Fruit fly (Drosophila melanogaster) whole organism, embryonic: Measurements from ENCODE around the gene CG7860.

ENCODE experiments used
- Asciz ChIP-seq: fragments of 200-800 bp; sonication (Bioruptor generic); optimal IDR thresholded peaks from 2 replicates; lab custom pipeline; 2017; ENCODE audit warnings: missing biosample characterization, mild to moderate bottlenecking, missing genetic modification characterization, missing genetic modification reagents
- CG15269 ChIP-seq: fragments of 200-800 bp; sonication (Bioruptor generic); optimal IDR thresholded peaks from 2 replicates; lab custom pipeline; 2018; ENCODE audit warnings: missing biosample characterization, mild to moderate bottlenecking, missing genetic modification characterization, moderate library complexity
- CG1647 ChIP-seq: fragments of 200-800 bp; sonication (Bioruptor generic); optimal IDR thresholded peaks from 3 replicates; lab custom pipeline; 2016; ENCODE audit warnings: missing biosample characterization, missing genetic modification characterization
- CG17802 ChIP-seq: fragments of 200-800 bp; sonication (Bioruptor generic); optimal IDR thresholded peaks from 2 replicates; lab custom pipeline; 2018; ENCODE audit warnings: missing biosample characterization, mild to moderate bottlenecking, missing genetic modification characterization, moderate library complexity
- CG17912 ChIP-seq: fragments of 200-800 bp; sonication (Bioruptor generic); optimal IDR thresholded peaks from 2 replicates; lab custom pipeline; 2018; ENCODE audit warnings: missing biosample characterization, mild to moderate bottlenecking, missing genetic modification characterization
- CG18476 ChIP-seq: fragments of 200-800 bp; sonication (Bioruptor generic); optimal IDR thresholded peaks from 2 replicates; lab custom pipeline; 2016; ENCODE audit warnings: missing biosample characterization, mild to moderate bottlenecking, missing genetic modification characterization
- CG2712 ChIP-seq: fragments of 200-800 bp; optimal IDR thresholded peaks from 3 replicates; lab custom pipeline; 2019; ENCODE audit warnings: missing biosample characterization, mild to moderate bottlenecking, missing genetic modification characterization, moderate library complexity
- CG30403 ChIP-seq: fragments of 200-800 bp; sonication (Bioruptor generic); optimal IDR thresholded peaks from 3 replicates; lab custom pipeline; 2016; ENCODE audit warnings: missing biosample characterization, missing genetic modification characterization
- CG34224 ChIP-seq: fragments of 200-800 bp; sonication (Bioruptor generic); IDR thresholded peaks from 3 replicates; pipeline ENCODE4 v1.3.6; 2022; ENCODE audit warnings: missing biosample characterization, missing genetic modification characterization; ENCODE audit not compliant: partially characterized antibody
- CG3995 ChIP-seq: fragments of 200-800 bp; sonication (Bioruptor generic); optimal IDR thresholded peaks from 3 replicates; lab custom pipeline; 2016; ENCODE audit warnings: missing biosample characterization, missing genetic modification characterization
- CG4730 ChIP-seq: fragments of 200-800 bp; sonication (Bioruptor generic); IDR thresholded peaks from 2 replicates; pipeline ENCODE4 v1.3.6; 2022; ENCODE audit warnings: missing biosample characterization, missing genetic modification characterization
- CG7556 ChIP-seq: fragments of 200-800 bp; sonication (Bioruptor generic); optimal IDR thresholded peaks from 2 replicates; lab custom pipeline; 2017; ENCODE audit warnings: missing biosample characterization, mild to moderate bottlenecking, missing genetic modification characterization
- CG7963 ChIP-seq: fragments of 200-800 bp; sonication (Bioruptor generic); IDR thresholded peaks from 3 replicates; pipeline ENCODE4 v1.3.6; 2022; ENCODE audit warnings: missing biosample characterization, missing genetic modification characterization; ENCODE audit not compliant: partially characterized antibody
- CG8290 ChIP-seq, 3 experiments: fragments of 200-800 bp; sonication (Bioruptor generic); optimal IDR thresholded peaks; 2 replicates each; lab custom pipeline; 2016 to 2019; ENCODE audit warnings: missing biosample characterization in 3 of 3, missing genetic modification characterization in 3 of 3, mild to moderate bottlenecking in 2 of 3, moderate library complexity in 1 of 3
- CG9932 ChIP-seq: fragments of 200-800 bp; sonication (Bioruptor generic); IDR thresholded peaks from 2 replicates; pipeline ENCODE4 v1.3.6; 2022; ENCODE audit warnings: missing biosample characterization, missing genetic modification characterization
- D ChIP-seq, 2 experiments: fragments of 200-800 bp in 1 of 2; fragments of >200 bp in 1 of 2; sonication (Bioruptor generic) in 1 of 2; optimal IDR thresholded peaks; 2 replicates in 1 of 2; 3 replicates in 1 of 2; lab custom pipeline; 2017; ENCODE audit warnings: mild to moderate bottlenecking in 1 of 2, missing biosample characterization in 1 of 2, missing genetic modification characterization in 1 of 2, missing genetic modification reagents in 1 of 2
- D19A ChIP-seq: fragments of 200-800 bp; optimal IDR thresholded peaks from 3 replicates; lab custom pipeline; 2019; ENCODE audit warnings: missing biosample characterization, mild to moderate bottlenecking, missing genetic modification characterization, moderate library complexity
- Deaf1 ChIP-seq: fragments of 200-800 bp; optimal IDR thresholded peaks from 3 replicates; lab custom pipeline; 2019; ENCODE audit warnings: missing biosample characterization, mild to moderate bottlenecking, missing genetic modification characterization, moderate library complexity
- Lim3 ChIP-seq: fragments of 200-800 bp; sonication (Bioruptor generic); IDR thresholded peaks from 2 replicates; pipeline ENCODE4 v1.3.6; 2022; ENCODE audit warnings: missing biosample characterization, missing genetic modification characterization
- MESR4 ChIP-seq: fragments of 200-800 bp; sonication (Bioruptor generic); optimal IDR thresholded peaks from 2 replicates; lab custom pipeline; 2018; ENCODE audit warnings: missing biosample characterization, mild to moderate bottlenecking, missing genetic modification characterization, moderate library complexity
- Med ChIP-seq: fragments of 200-800 bp; sonication (Bioruptor generic); peaks from one replicate; lab custom pipeline; 2016; ENCODE audit warnings: missing biosample characterization, missing genetic modification characterization, mild to moderate bottlenecking, inconsistent platforms, moderate library complexity
- Pdp1 ChIP-seq, 2 experiments: fragments of 200-800 bp; sonication (Bioruptor generic); optimal IDR thresholded peaks; 3 replicates each; lab custom pipeline; 2016; ENCODE audit warnings: missing biosample characterization in 2 of 2, missing genetic modification characterization in 2 of 2, mild to moderate bottlenecking in 1 of 2, moderate library complexity in 1 of 2
- Ravus ChIP-seq: fragments of 200-800 bp; sonication (Bioruptor generic); IDR thresholded peaks from 2 replicates; pipeline ENCODE4 v1.3.6; 2022; ENCODE audit warnings: missing biosample characterization, missing genetic modification characterization
- Side ChIP-seq: fragments of 200-800 bp; sonication (Bioruptor generic); optimal IDR thresholded peaks from 2 replicates; lab custom pipeline; 2016; ENCODE audit warnings: missing biosample characterization, missing genetic modification characterization
- Sin3A ChIP-seq: fragments of >200 bp; optimal IDR thresholded peaks from 2 replicates; lab custom pipeline; 2018
- Sox102F ChIP-seq: fragments of 200-800 bp; sonication (Bioruptor generic); optimal IDR thresholded peaks from 2 replicates; lab custom pipeline; 2018; ENCODE audit warnings: missing biosample characterization, mild to moderate bottlenecking, missing genetic modification characterization, moderate library complexity
- Stat92E ChIP-seq, 3 experiments: fragments of >200 bp in 2 of 3; fragments of 200-800 bp in 1 of 3; sonication (Bioruptor generic) in 1 of 3; optimal IDR thresholded peaks; 2 replicates each; lab custom pipeline; 2017 to 2019; ENCODE audit warnings: missing biosample characterization in 3 of 3, missing genetic modification characterization in 3 of 3, mild to moderate bottlenecking in 1 of 3, moderate library complexity in 1 of 3
- Taf1 ChIP-seq: fragments of 200-800 bp; sonication (Bioruptor generic); IDR thresholded peaks from 2 replicates; pipeline ENCODE4 v1.3.6; 2022; ENCODE audit warnings: missing biosample characterization, missing genetic modification characterization
- ci ChIP-seq: fragments of 200-800 bp; sonication (Bioruptor generic); IDR thresholded peaks from 3 replicates; pipeline ENCODE4 v1.3.6; 2022; ENCODE audit warnings: missing biosample characterization, missing genetic modification characterization
- da ChIP-seq: fragments of 200-800 bp; sonication (Bioruptor generic); optimal IDR thresholded peaks from 2 replicates; lab custom pipeline; 2016; ENCODE audit warnings: missing biosample characterization, missing genetic modification characterization
- dan ChIP-seq: fragments of 200-800 bp; sonication (Bioruptor generic); IDR thresholded peaks from 2 replicates; pipeline ENCODE4 v1.3.6; 2022; ENCODE audit warnings: missing biosample characterization, missing genetic modification characterization
- eyg ChIP-seq: fragments of 200-800 bp; sonication (Bioruptor generic); optimal IDR thresholded peaks from 3 replicates; lab custom pipeline; 2016; ENCODE audit warnings: missing biosample characterization, missing genetic modification characterization
- fd64A ChIP-seq: fragments of 200-800 bp; sonication (Bioruptor generic); optimal IDR thresholded peaks from 3 replicates; lab custom pipeline; 2018; ENCODE audit warnings: missing biosample characterization, mild to moderate bottlenecking, missing genetic modification characterization
- fu2 ChIP-seq: fragments of 200-800 bp; sonication (Bioruptor generic); optimal IDR thresholded peaks from 2 replicates; lab custom pipeline; 2016; ENCODE audit warnings: missing biosample characterization, missing genetic modification characterization
- grau ChIP-seq: fragments of 200-800 bp; optimal IDR thresholded peaks from 3 replicates; lab custom pipeline; 2019; ENCODE audit warnings: missing biosample characterization, mild to moderate bottlenecking, missing genetic modification characterization, moderate library complexity
- knrl ChIP-seq: fragments of 200-800 bp; sonication (Bioruptor generic); IDR thresholded peaks from 3 replicates; pipeline ENCODE4 v1.3.6; 2022; ENCODE audit warnings: missing biosample characterization, missing genetic modification characterization; ENCODE audit not compliant: partially characterized antibody
- lilli ChIP-seq: fragments of 200-800 bp; sonication (Bioruptor generic); optimal IDR thresholded peaks from 3 replicates; lab custom pipeline; 2016; ENCODE audit warnings: missing biosample characterization, missing genetic modification characterization
- lmd ChIP-seq: fragments of 200-800 bp; sonication (Bioruptor generic); IDR thresholded peaks from 2 replicates; pipeline ENCODE4 v1.3.6; 2022; ENCODE audit warnings: missing biosample characterization, missing genetic modification characterization
- mld ChIP-seq: fragments of 200-800 bp; sonication (Bioruptor generic); IDR thresholded peaks from 3 replicates; pipeline ENCODE4 v1.3.6; 2022; ENCODE audit warnings: missing biosample characterization, missing genetic modification characterization; ENCODE audit not compliant: partially characterized antibody
- nom ChIP-seq: fragments of 200-800 bp; sonication (Bioruptor generic); optimal IDR thresholded peaks from 2 replicates; lab custom pipeline; 2017; ENCODE audit warnings: missing biosample characterization, missing genetic modification characterization, mild to moderate bottlenecking, moderate library complexity, missing genetic modification reagents
- pum ChIP-seq: fragments of 200-800 bp; sonication (Bioruptor generic); optimal IDR thresholded peaks from 2 replicates; lab custom pipeline; 2016; ENCODE audit warnings: missing biosample characterization, missing genetic modification characterization
- pzg ChIP-seq: fragments of 200-800 bp; sonication (Bioruptor generic); optimal IDR thresholded peaks from 3 replicates; lab custom pipeline; 2018; ENCODE audit warnings: missing biosample characterization, mild to moderate bottlenecking, missing genetic modification characterization, moderate library complexity
- ro ChIP-seq: fragments of 200-800 bp; sonication (Bioruptor generic); IDR thresholded peaks from 2 replicates; pipeline ENCODE4 v1.3.6; 2022; ENCODE audit warnings: missing biosample characterization, missing genetic modification characterization
- sd ChIP-seq: fragments of 200-800 bp; sonication (Bioruptor generic); optimal IDR thresholded peaks from 3 replicates; lab custom pipeline; 2018; ENCODE audit warnings: missing biosample characterization, mild to moderate bottlenecking, missing genetic modification characterization, moderate library complexity
- seq ChIP-seq: fragments of 200-800 bp; sonication (Bioruptor generic); IDR thresholded peaks from 2 replicates; pipeline ENCODE4 v1.3.6; 2022; ENCODE audit warnings: missing biosample characterization, missing genetic modification characterization
- slou ChIP-seq: fragments of 200-800 bp; sonication (Bioruptor generic); optimal IDR thresholded peaks from 3 replicates; lab custom pipeline; 2016; ENCODE audit warnings: missing biosample characterization, missing genetic modification characterization
- tio ChIP-seq: fragments of 200-800 bp; sonication (Bioruptor generic); optimal IDR thresholded peaks from 2 replicates; lab custom pipeline; 2017; ENCODE audit warnings: missing biosample characterization, missing genetic modification characterization, inconsistent platforms
- trem ChIP-seq: fragments of 200-800 bp; optimal IDR thresholded peaks from 3 replicates; lab custom pipeline; 2019; ENCODE audit warnings: missing biosample characterization, mild to moderate bottlenecking, missing genetic modification characterization, moderate library complexity
- vnd ChIP-seq: fragments of 200-800 bp; sonication (Bioruptor generic); IDR thresholded peaks from 3 replicates; pipeline ENCODE4 v1.3.6; 2022; ENCODE audit warnings: missing biosample characterization, missing genetic modification characterization; ENCODE audit not compliant: partially characterized antibody

CG7860 gene

DNA sequence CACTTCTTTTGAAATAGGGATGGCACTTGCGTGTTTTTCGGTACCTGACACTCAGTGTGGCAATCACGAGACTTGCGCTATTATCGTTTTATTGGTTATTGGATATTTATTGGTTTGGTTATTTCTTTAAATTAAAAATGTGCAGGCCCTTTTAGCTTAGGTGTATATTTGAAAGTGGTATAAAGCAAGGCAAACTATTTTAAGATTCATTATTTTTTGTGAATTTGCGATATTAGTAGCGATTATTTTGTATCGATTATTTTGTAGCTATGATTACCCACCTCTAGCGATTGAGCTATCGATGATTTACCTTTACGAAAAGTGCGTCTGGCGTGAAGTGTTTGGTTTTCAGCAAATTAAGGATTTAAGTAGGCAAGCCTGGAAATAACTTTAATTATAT lies 14.1 kb downstream of the CG7860 start, which contains the start of the genes CG9215 and CG8097 (continued):
- TF ChIP-seq Pdp1 (GFP tag; optimal IDR thresholded peaks at IDR 0.05; lab: Kevin White, UChicago), result peak; percentile 12 to 42
- TF ChIP-seq CG3995 (GFP tag; lab: Kevin White, UChicago), result peak; percentile 81
- TF ChIP-seq D19A (tag; lab: Kevin White, UChicago), result no peak
- TF ChIP-seq da (GFP tag; lab: Kevin White, UChicago), result no peak
- TF ChIP-seq knrl (GFP tag; lab: Robert Waterston, UW), result peak; percentile 97
- TF ChIP-seq lilli (GFP tag; lab: Kevin White, UChicago), result peak; percentile 65
- no peak for TF ChIP-seq CG4730 (GFP tag; lab: Robert Waterston, UW)
- peak; percentile 54 for TF ChIP-seq CG30403 (GFP tag; lab: Kevin White, UChicago)
- peak; percentile 57 for TF ChIP-seq CG8290 (GFP tag; optimal IDR thresholded peaks at IDR 0.05; lab: Kevin White, UChicago)
- no peak for TF ChIP-seq CG8290 (tag; optimal IDR thresholded peaks at IDR 0.05; lab: Kevin White, UChicago)
- TF ChIP-seq CG9932, result peak; percentile 71
- peak; percentile 43 for TF ChIP-seq Side
- TF ChIP-seq CG2712 (tag; lab: Kevin White, UChicago), result peak; percentile 58
- TF ChIP-seq pzg, result peak; percentile 59
- no peak for TF ChIP-seq dan (GFP tag; lab: Robert Waterston, UW)
- peak; percentile 36 for TF ChIP-seq slou (GFP tag; lab: Kevin White, UChicago)
- no peak for TF ChIP-seq CG1647
- no peak for TF ChIP-seq tio (GFP tag; lab: Kevin White, UChicago)
- TF ChIP-seq ci, result no peak
- TF ChIP-seq seq (GFP tag; lab: Robert Waterston, UW), result no peak
- TF ChIP-seq Ravus, result no peak
- TF ChIP-seq MESR4, result peak; percentile 1
- no peak for TF ChIP-seq D (optimal IDR thresholded peaks at IDR 0.05; lab: Kevin White, UChicago)
- no peak for TF ChIP-seq D (GFP tag; optimal IDR thresholded peaks at IDR 0.05; lab: Kevin White, UChicago)
- peak; percentile 23 for TF ChIP-seq pum (GFP tag; lab: Kevin White, UChicago)
- peak; percentile 36 for TF ChIP-seq fu2
- TF ChIP-seq Deaf1 (tag; lab: Kevin White, UChicago), result peak; percentile 11
- TF ChIP-seq vnd (GFP tag; lab: Robert Waterston, UW), result peak; percentile 97
- TF ChIP-seq mld, result peak; percentile 85; the same call in 2 of the 3 replicates
- TF ChIP-seq fd64A (GFP tag; lab: Kevin White, UChicago), result no peak
- TF ChIP-seq eyg (GFP tag; lab: Kevin White, UChicago), result no peak
- peak in 1 of 3 experiments; percentile 36 for TF ChIP-seq Stat92E (GFP tag; optimal IDR thresholded peaks at IDR 0.05; lab: Kevin White, UChicago)
- no peak for TF ChIP-seq ro
- TF ChIP-seq Taf1 (GFP tag; lab: Robert Waterston, UW), result no peak
- no peak for TF ChIP-seq CG15269 (tag; lab: Kevin White, UChicago)
- no peak for TF ChIP-seq nom (GFP tag; lab: Kevin White, UChicago)
- no peak for TF ChIP-seq CG17912 (GFP tag; lab: Kevin White, UChicago)
- TF ChIP-seq CG34224, result peak; percentile 95
- TF ChIP-seq grau (tag; lab: Kevin White, UChicago), result peak; percentile 48
- TF ChIP-seq Sin3A (lab: Kevin White, UChicago), result peak; percentile 78
- TF ChIP-seq CG7963 (GFP tag; lab: Robert Waterston, UW), result peak; percentile 82
- no peak for TF ChIP-seq Sox102F (GFP tag; lab: Kevin White, UChicago)
- TF ChIP-seq trem (tag; lab: Kevin White, UChicago), result peak; percentile 76
- TF ChIP-seq Med (GFP tag; lab: Kevin White, UChicago), result peak; percentile 84
- no peak for TF ChIP-seq Lim3 (GFP tag; lab: Robert Waterston, UW)
- TF ChIP-seq Asciz (GFP tag; lab: Kevin White, UChicago), result no peak
- peak; percentile 22; the same call in 1 of the 2 replicates for TF ChIP-seq lmd (GFP tag; lab: Robert Waterston, UW)
- no peak for TF ChIP-seq CG17802 (tag; lab: Kevin White, UChicago)
- no peak for TF ChIP-seq sd (tag; lab: Kevin White, UChicago)
- TF ChIP-seq CG18476, result peak; percentile 1
- peak; percentile 15 for TF ChIP-seq CG7556 (GFP tag; lab: Kevin White, UChicago)
